Fruit fly (Drosophila melanogaster): ENCODE results near the gene Rubicon.

Gene Rubicon

DNA sequence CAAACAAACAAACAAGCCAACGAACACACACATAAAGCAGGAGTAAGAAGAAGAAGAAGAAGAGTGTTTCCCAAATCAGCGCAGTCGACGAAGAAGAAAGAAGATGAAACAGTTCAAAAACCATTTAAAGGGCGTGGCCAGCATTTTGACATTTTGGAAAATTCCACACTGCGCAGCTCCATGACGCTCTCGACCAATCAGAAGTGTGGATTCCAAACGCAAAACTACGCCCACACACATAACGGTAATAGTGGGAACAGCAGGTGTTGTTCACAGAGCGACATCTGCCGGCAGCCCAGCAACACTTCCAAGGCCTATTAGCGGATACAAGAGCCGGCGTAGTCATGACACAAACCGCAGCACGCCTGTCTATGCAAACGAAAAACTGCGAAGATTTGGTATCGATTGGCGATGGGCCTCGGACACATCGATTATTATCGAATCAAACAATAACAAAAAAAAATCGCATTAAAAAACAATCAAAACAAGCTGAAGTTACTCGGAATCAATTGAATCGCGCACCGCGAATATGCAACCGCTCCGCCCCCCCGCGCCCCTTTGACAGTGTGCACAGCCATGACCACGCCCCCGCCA, at the start of gene Rubicon (continued):
- TF ChIP-seq Lhr (GFP tag; optimal IDR thresholded peaks at IDR 0.05) (peak; percentile 89), MBD-R2 (GFP tag; IDR thresholded peaks at IDR 0.05) (peak; percentile 83), grn (GFP tag; optimal IDR thresholded peaks at IDR 0.05) (no peak), CG12769 (tag; optimal IDR thresholded peaks at IDR 0.05) (peak; percentile 55), Hey (tag; optimal IDR thresholded peaks at IDR 0.05) (no peak), CG1603 (tag; optimal IDR thresholded peaks at IDR 0.05) (peak; percentile 87), chn (GFP tag; optimal IDR thresholded peaks at IDR 0.05) (peak; percentile 23), CG15479 (GFP tag; optimal IDR thresholded peaks at IDR 0.05) (no peak), Sin3A (optimal IDR thresholded peaks at IDR 0.05) (peak; percentile 8), CG17912 (GFP tag; optimal IDR thresholded peaks at IDR 0.05) (peak; percentile 62), psq (GFP tag; optimal IDR thresholded peaks at IDR 0.05) (no peak), CG7271 (tag; optimal IDR thresholded peaks at IDR 0.05) (no peak), Fer2 (tag; optimal IDR thresholded peaks at IDR 0.05) (no peak), vvl (GFP tag; IDR thresholded peaks at IDR 0.05) (peak; percentile 74), cato (GFP tag; optimal IDR thresholded peaks at IDR 0.05; ENCODE audit: borderline replicate concordance) (no peak), emc (GFP tag; optimal IDR thresholded peaks at IDR 0.05) (no peak), pb (GFP tag; optimal IDR thresholded peaks at IDR 0.05) (peak; percentile 31), CG2875 (GFP tag; optimal IDR thresholded peaks at IDR 0.05) (peak; percentile 29), CG31388 (GFP tag; optimal IDR thresholded peaks at IDR 0.05) (no peak), mam (GFP tag; optimal IDR thresholded peaks at IDR 0.05) (peak; percentile 16), Rfx (GFP tag; IDR thresholded peaks at IDR 0.05) (peak; percentile 73), CG14667 (GFP tag; IDR thresholded peaks at IDR 0.05) (no peak), CG2129 (GFP tag; IDR thresholded peaks at IDR 0.05; ENCODE audit: partially characterized antibody) (peak; percentile 48; the same call in 1 of the 2 replicates), CG3281 (GFP tag; optimal IDR thresholded peaks at IDR 0.05) (no peak), ttk (GFP tag; IDR thresholded peaks at IDR 0.05) (no peak), CG13894 (tag; optimal IDR thresholded peaks at IDR 0.05) (peak; percentile 84), so (GFP tag; IDR thresholded peaks at IDR 0.05) (no peak; the same call in 2 of the 3 replicates), Hr78 (GFP tag; optimal IDR thresholded peaks at IDR 0.05) (no peak), chm (GFP tag; IDR thresholded peaks at IDR 0.05) (peak; percentile 68), CG6654 (GFP tag; optimal IDR thresholded peaks at IDR 0.05) (no peak), CG2202 (tag; optimal IDR thresholded peaks at IDR 0.05) (peak; percentile 1), Neu2 (GFP tag; optimal IDR thresholded peaks at IDR 0.05; ENCODE audit: borderline replicate concordance) (no peak), CG17186 (GFP tag; optimal IDR thresholded peaks at IDR 0.05) (peak; percentile 42), CG14860 (GFP tag; IDR thresholded peaks at IDR 0.05; ENCODE audit: partially characterized antibody) (peak; percentile 84), klu (GFP tag; IDR thresholded peaks at IDR 0.05) (peak; percentile 9; the same call in 1 of the 2 replicates), BEAF-32 (GFP tag; optimal IDR thresholded peaks at IDR 0.05) (peak; percentile 90), MESR4 (GFP tag; optimal IDR thresholded peaks at IDR 0.05) (peak; percentile 90), org-1 (GFP tag; optimal IDR thresholded peaks at IDR 0.05) (no peak), ind (GFP tag; optimal IDR thresholded peaks at IDR 0.05) (peak; percentile 20), disco-r (GFP tag; optimal IDR thresholded peaks at IDR 0.05) (no peak), crc (GFP tag; optimal IDR thresholded peaks at IDR 0.05) (no peak), CG12391 (tag; optimal IDR thresholded peaks at IDR 0.05) (peak; percentile 51), CG11723 (GFP tag; optimal IDR thresholded peaks at IDR 0.05) (no peak), lmd (GFP tag; IDR thresholded peaks at IDR 0.05) (peak; percentile 36; the same call in 1 of the 2 replicates), CG3065 (GFP tag; optimal IDR thresholded peaks at IDR 0.05) (peak; percentile 33), Lim3 (GFP tag; IDR thresholded peaks at IDR 0.05) (no peak), Mrtf (GFP tag; IDR thresholded peaks at IDR 0.05) (no peak), Rx (GFP tag; IDR thresholded peaks at IDR 0.05) (no peak), CG9932 (GFP tag; IDR thresholded peaks at IDR 0.05) (peak; percentile 64), CG31224 (GFP tag; IDR thresholded peaks at IDR 0.05) (no peak)
